Worm (Caenorhabditis elegans): ENCODE results near the gene krr-1.

The krr-1 gene

DNA sequence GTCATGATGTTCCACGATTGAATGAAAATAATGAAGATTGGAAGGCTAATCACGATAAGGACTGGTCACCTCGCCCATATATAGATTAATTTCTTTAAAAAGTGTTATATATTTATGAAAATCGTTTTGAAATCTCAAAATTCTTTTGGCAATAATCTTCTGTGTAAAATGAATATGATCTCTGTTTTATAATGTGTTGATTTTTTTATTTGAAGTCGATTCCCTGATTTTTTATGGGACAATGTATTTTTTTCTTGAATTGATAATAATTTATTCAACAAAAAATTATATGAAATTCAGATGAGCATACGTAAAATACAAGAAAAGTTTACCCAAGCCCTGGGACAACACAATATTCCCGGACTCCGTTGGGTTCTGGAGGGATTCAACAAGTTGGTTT, 8.5 kb downstream of the krr-1 start, which contains the start of gene C05C8.1:
Gene C05C8.1 (plus strand): TSS at position 301 of the 400 bp plus-strand sequence.
- TF ChIP-seq nhr-237 (tag; optimal IDR thresholded peaks at IDR 0.05) = no peak
- no peak for TF ChIP-seq lsy-2 (tag; optimal IDR thresholded peaks at IDR 0.05)
- TF ChIP-seq elt-1 (tag; optimal IDR thresholded peaks at IDR 0.05; ENCODE audit: borderline replicate concordance, insufficient read depth) = no peak
- no peak for TF ChIP-seq unc-39 (tag; optimal IDR thresholded peaks at IDR 0.05)

DNA sequence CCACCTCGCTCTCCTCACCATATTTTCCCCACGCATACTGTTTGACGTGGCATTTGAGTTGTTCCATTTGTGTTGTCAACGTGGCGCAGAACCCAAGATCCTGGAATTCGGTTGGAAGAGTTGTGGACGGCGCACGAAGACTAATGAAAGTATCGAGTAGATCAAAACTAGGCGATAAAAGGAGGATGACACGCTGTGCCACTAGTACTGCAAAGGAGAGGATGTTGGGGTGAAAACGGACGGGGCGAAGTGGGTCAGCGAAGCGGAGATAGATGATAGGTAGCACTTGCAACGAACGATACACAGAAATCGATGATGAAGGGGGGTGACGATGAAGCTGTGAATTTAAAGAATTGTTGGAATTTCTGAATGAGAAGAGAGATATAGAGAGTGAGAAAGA, 16.0 kb downstream of the krr-1 start, which contains the start of gene C05C8.7:
Gene C05C8.7 (minus strand): TSS at position 100 of the 400 bp plus-strand sequence.
- TF ChIP-seq drap-1 (GFP tag; optimal IDR thresholded peaks at IDR 0.05) = no peak
- peak; percentile 34 for TF ChIP-seq ham-2 (GFP tag; optimal IDR thresholded peaks at IDR 0.05)

ce11 chrV:7248227-7248953, 17.4 kb downstream of the krr-1 start:
- TF ChIP-seq ceh-83 (GFP tag; optimal IDR thresholded peaks at IDR 0.05) (no peak), bed-3 (GFP tag; optimal IDR thresholded peaks at IDR 0.05) (no peak), mab-5 (tag; optimal IDR thresholded peaks at IDR 0.05) (no peak), pha-4 (tag; optimal IDR thresholded peaks at IDR 0.05) (no peak)

DNA sequence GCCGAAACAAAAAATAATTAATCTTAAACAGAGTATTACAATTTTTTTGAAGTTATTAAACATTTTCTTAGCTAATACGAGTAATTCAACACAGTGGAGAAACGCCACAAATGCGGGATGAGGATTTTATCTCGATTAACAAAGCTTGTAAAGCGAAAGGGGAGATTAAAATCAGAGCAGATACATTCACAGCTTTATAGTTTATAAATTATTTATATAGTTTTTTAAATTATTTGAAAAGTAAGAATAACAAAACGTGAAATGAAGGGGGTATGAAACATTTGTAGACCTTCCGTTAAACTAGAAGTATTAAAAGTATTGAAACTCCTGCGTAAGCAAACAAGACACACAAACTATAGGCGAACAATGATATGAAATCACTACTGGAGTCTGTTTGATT, 24.1 kb downstream of the krr-1 start, which contains the start of gene C05C8.8:
Gene C05C8.8 (minus strand): TSS at position 101 of the 400 bp plus-strand sequence.
- TF ChIP-seq mep-1 (tag; optimal IDR thresholded peaks at IDR 0.05) (no peak), ceh-83 (GFP tag; optimal IDR thresholded peaks at IDR 0.05) (no peak), ztf-11 (tag; optimal IDR thresholded peaks at IDR 0.05) (no peak), nhr-237 (tag; optimal IDR thresholded peaks at IDR 0.05) (no peak), tbx-8 (GFP tag; optimal IDR thresholded peaks at IDR 0.05) (no peak), mls-2 (tag; optimal IDR thresholded peaks at IDR 0.05) (no peak), nhr-28 (tag; optimal IDR thresholded peaks at IDR 0.05) (no peak), M03D4.4 (tag; optimal IDR thresholded peaks at IDR 0.05) (no peak), ham-2 (GFP tag; optimal IDR thresholded peaks at IDR 0.05) (no peak)

DNA sequence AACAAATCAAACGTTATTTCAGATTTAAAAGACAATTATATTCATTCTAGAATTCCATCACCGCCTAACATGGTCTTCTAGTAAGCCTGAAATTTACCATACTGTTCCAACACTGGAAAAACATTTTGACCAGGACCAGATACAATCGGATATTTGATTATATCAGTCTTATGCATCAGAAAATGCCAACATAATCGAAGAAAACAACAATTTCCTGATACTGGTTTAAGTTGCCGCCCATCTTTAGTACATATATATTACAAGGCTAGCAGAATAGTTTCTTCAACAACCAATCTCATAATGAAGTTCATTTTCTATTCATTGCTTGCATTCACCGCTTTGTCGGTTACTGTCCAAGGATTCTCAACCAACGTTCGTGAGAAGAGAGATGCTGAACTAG, 28.0 kb downstream of the krr-1 start, which contains the start of gene C13A2.12:
Gene C13A2.12 (plus strand): TSS at position 301 of the 400 bp plus-strand sequence.
- TF ChIP-seq sem-2 (GFP tag; optimal IDR thresholded peaks at IDR 0.05) = no peak
- no peak for TF ChIP-seq mep-1 (tag; optimal IDR thresholded peaks at IDR 0.05)
- no peak for TF ChIP-seq nhr-12 (tag; optimal IDR thresholded peaks at IDR 0.05)
- no peak for TF ChIP-seq lin-13 (tag; optimal IDR thresholded peaks at IDR 0.05)
- no peak for TF ChIP-seq hlh-1 (tag; optimal IDR thresholded peaks at IDR 0.05)
- TF ChIP-seq zip-8 (tag; optimal IDR thresholded peaks at IDR 0.05) = no peak
- TF ChIP-seq bed-3 (GFP tag; optimal IDR thresholded peaks at IDR 0.05) = no peak
- no peak for TF ChIP-seq ceh-39 (tag; optimal IDR thresholded peaks at IDR 0.05)
- no peak for TF ChIP-seq sptf-1 (tag; optimal IDR thresholded peaks at IDR 0.05)
- no peak for TF ChIP-seq unc-62 (GFP tag; optimal IDR thresholded peaks at IDR 0.05)
- no peak for TF ChIP-seq ceh-43 (GFP tag; optimal IDR thresholded peaks at IDR 0.05)
- no peak for TF ChIP-seq lin-32 (GFP tag; optimal IDR thresholded peaks at IDR 0.05)
- TF ChIP-seq ham-2 (GFP tag; optimal IDR thresholded peaks at IDR 0.05) = no peak
- TF ChIP-seq tbx-8 (GFP tag; optimal IDR thresholded peaks at IDR 0.05) = no peak

DNA sequence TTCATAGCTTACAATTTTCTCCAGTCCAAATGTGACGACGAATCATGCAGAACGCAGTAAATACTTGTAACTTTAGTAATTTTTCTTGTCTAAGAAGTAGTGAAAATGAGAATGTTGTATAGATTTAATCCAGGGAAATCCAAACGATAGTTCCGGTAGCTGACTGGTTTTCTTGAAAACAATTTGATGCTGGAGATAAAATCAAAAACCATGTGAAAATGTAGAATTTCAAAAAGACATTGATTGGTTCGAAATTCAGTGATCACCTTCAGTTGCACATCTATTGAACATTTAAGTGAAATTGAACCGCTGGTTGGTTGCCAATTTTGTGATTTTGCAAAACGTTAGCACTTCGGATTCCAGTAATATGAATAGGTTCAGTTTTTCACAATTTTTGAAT, 33.1 kb downstream of the krr-1 start, which contains the start of gene C13A2.9:
Gene C13A2.9 (minus strand): TSS at position 101 of the 400 bp plus-strand sequence.
- TF ChIP-seq bed-3 (GFP tag; optimal IDR thresholded peaks at IDR 0.05) (no peak), lin-32 (GFP tag; optimal IDR thresholded peaks at IDR 0.05) (no peak), elt-1 (tag; optimal IDR thresholded peaks at IDR 0.05; ENCODE audit: borderline replicate concordance, insufficient read depth) (no peak), tbx-8 (GFP tag; optimal IDR thresholded peaks at IDR 0.05) (no peak), pha-4 (tag; optimal IDR thresholded peaks at IDR 0.05) (no peak), ztf-11 (tag; optimal IDR thresholded peaks at IDR 0.05) (no peak), drap-1 (GFP tag; optimal IDR thresholded peaks at IDR 0.05) (no peak), ceh-83 (GFP tag; optimal IDR thresholded peaks at IDR 0.05) (no peak), mep-1 (tag; optimal IDR thresholded peaks at IDR 0.05) (no peak)

DNA sequence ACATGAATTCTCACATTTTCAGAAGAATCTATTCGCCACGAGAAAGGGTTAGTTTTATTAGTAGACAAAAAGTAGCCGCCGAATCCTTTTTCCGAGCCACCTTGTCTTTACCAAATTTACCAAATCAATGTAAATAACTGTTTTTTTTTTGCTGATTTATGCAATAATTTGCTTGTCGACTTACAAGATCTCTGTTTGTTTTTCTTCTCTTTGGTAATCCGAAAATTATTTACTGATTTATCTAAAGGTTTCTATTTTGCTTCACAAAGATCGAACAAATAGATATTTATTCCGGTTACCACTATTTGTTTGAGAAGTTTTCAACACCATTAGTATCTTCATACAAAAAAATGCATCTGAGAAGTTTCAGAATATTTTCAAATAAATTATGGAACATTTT, 35.0 kb downstream of the krr-1 start, which contains the start of gene C13A2.7:
Gene C13A2.7 (plus strand): TSS at position 301 of the 400 bp plus-strand sequence.
- TF ChIP-seq tbx-8 (GFP tag; optimal IDR thresholded peaks at IDR 0.05) (no peak), pha-4 (tag; optimal IDR thresholded peaks at IDR 0.05) (no peak), M03D4.4 (tag; optimal IDR thresholded peaks at IDR 0.05) (no peak), sem-2 (GFP tag; optimal IDR thresholded peaks at IDR 0.05) (no peak), lin-32 (GFP tag; optimal IDR thresholded peaks at IDR 0.05) (no peak), ham-2 (GFP tag; optimal IDR thresholded peaks at IDR 0.05) (no peak), zip-8 (tag; optimal IDR thresholded peaks at IDR 0.05) (no peak), ztf-11 (tag; optimal IDR thresholded peaks at IDR 0.05) (no peak), unc-39 (tag; optimal IDR thresholded peaks at IDR 0.05) (no peak)
